Worm (Caenorhabditis elegans) whole organism, L4 larva: ENCODE measurements around the gene ZK829.1.

Experiments used
- F37D6.2 ChIP-seq: sonication (generic microtip); optimal IDR thresholded peaks from 2 replicates; lab custom pipeline; 2016; ENCODE audit warnings: mild to moderate bottlenecking, missing genetic modification characterization, missing compliant biosample characterization
- F49E8.2 ChIP-seq: sonication (generic microtip); optimal IDR thresholded peaks from 2 replicates; lab custom pipeline; 2016; ENCODE audit warnings: missing compliant biosample characterization, mild to moderate bottlenecking, missing genetic modification characterization, borderline replicate concordance
- R02D3.7 ChIP-seq: fragments of 150-350 bp; sonication (generic microtip); optimal IDR thresholded peaks from 3 replicates; lab custom pipeline; 2014; ENCODE audit warnings: missing biosample characterization, missing genetic modification characterization
- T20F7.1 ChIP-seq: fragments of 200-800 bp; sonication (Bioruptor generic); optimal IDR thresholded peaks from 2 replicates; lab custom pipeline; 2018; ENCODE audit warnings: mild to moderate bottlenecking, missing genetic modification characterization, missing compliant biosample characterization
- T26A8.4 ChIP-seq: fragments of 200-800 bp; sonication (Bioruptor generic); IDR thresholded peaks from 2 replicates; pipeline ENCODE4 v1.3.6; 2022; ENCODE audit warnings: missing genetic modification characterization, missing compliant biosample characterization
- Y105C5A.15 ChIP-seq: fragments of 200-800 bp; sonication (Bioruptor generic); IDR thresholded peaks from 2 replicates; pipeline ENCODE4 v1.3.6; 2022; ENCODE audit warnings: missing genetic modification characterization, missing compliant biosample characterization
- aly-2 ChIP-seq: sonication (generic microtip); optimal IDR thresholded peaks from 2 replicates; lab custom pipeline; 2018; ENCODE audit warnings: missing biosample characterization, missing genetic modification characterization
- arid-1 ChIP-seq: fragments of 200-800 bp; sonication (Bioruptor generic); conservative IDR thresholded peaks from 2 replicates; pipeline ENCODE4 v1.3.6; 2022; ENCODE audit warnings: missing genetic modification reagents, missing genetic modification characterization, missing compliant biosample characterization
- ceh-28 ChIP-seq: fragments of 150-350 bp; optimal IDR thresholded peaks from 2 replicates; lab custom pipeline; 2014; ENCODE audit warnings: missing biosample characterization, missing genetic modification reagents, missing genetic modification characterization
- ceh-32 ChIP-seq: sonication (generic microtip); optimal IDR thresholded peaks from 2 replicates; lab custom pipeline; 2016; ENCODE audit warnings: mild to moderate bottlenecking, missing genetic modification characterization, missing compliant biosample characterization; ENCODE audit not compliant: poor library complexity
- ceh-62 ChIP-seq: sonication (generic microtip); optimal IDR thresholded peaks from 2 replicates; lab custom pipeline; 2017; ENCODE audit warnings: missing biosample characterization, missing genetic modification characterization
- ceh-82 ChIP-seq: sonication (generic microtip); optimal IDR thresholded peaks from 2 replicates; lab custom pipeline; 2017; ENCODE audit warnings: missing biosample characterization, missing genetic modification characterization
- cey-2 ChIP-seq: sonication (generic microtip); optimal IDR thresholded peaks from 3 replicates; lab custom pipeline; 2017; ENCODE audit warnings: missing genetic modification characterization, mild to moderate bottlenecking, missing compliant biosample characterization, antibody characterized with exemption, borderline replicate concordance; ENCODE audit not compliant: insufficient read depth
- daf-16 ChIP-seq, 3 experiments: sonication (generic microtip); optimal IDR thresholded peaks; 2 replicates each; lab custom pipeline; 2016 to 2017; ENCODE audit warnings: missing genetic modification characterization in 3 of 3, missing genetic modification reagents in 3 of 3, mild to moderate bottlenecking in 2 of 3, missing compliant biosample characterization in 2 of 3, missing biosample characterization in 1 of 3, moderate library complexity in 1 of 3
- dmd-6 ChIP-seq: fragments of 200-800 bp; sonication (Bioruptor generic); IDR thresholded peaks from 2 replicates; pipeline ENCODE4 v1.3.6; 2022; ENCODE audit warnings: missing genetic modification reagents, missing genetic modification characterization, missing compliant biosample characterization
- dmd-8 ChIP-seq: fragments of 200-800 bp; sonication (Bioruptor generic); IDR thresholded peaks from 2 replicates; pipeline ENCODE4 v1.3.6; 2022; ENCODE audit warnings: missing genetic modification characterization, missing compliant biosample characterization
- dmd-9 ChIP-seq: fragments of 200-800 bp; sonication (Bioruptor generic); IDR thresholded peaks from 2 replicates; pipeline ENCODE4 v1.3.6; 2022; ENCODE audit warnings: missing genetic modification reagents, missing genetic modification characterization, missing compliant biosample characterization
- dve-1 ChIP-seq: sonication (generic microtip); optimal IDR thresholded peaks from 2 replicates; lab custom pipeline; 2017; ENCODE audit warnings: antibody characterized with exemption, mild to moderate bottlenecking, missing genetic modification characterization, missing compliant biosample characterization; ENCODE audit not compliant: insufficient read depth
- egl-27 ChIP-seq: sonication (generic microtip); optimal IDR thresholded peaks from 3 replicates; lab custom pipeline; 2017; ENCODE audit warnings: missing biosample characterization, missing genetic modification reagents, missing genetic modification characterization
- fos-1 ChIP-seq: fragments of 150-350 bp; optimal IDR thresholded peaks from 2 replicates; lab custom pipeline; 2014; ENCODE audit warnings: missing biosample characterization, missing genetic modification characterization
- hlh-11 ChIP-seq: fragments of 200-800 bp; sonication (Bioruptor generic); optimal IDR thresholded peaks from 2 replicates; lab custom pipeline; 2018; ENCODE audit warnings: mild to moderate bottlenecking, missing genetic modification characterization, missing compliant biosample characterization
- jun-1 ChIP-seq: fragments of 150-350 bp; optimal IDR thresholded peaks from 2 replicates; lab custom pipeline; 2014; ENCODE audit warnings: missing biosample characterization, missing genetic modification reagents, missing genetic modification characterization
- lin-15B ChIP-seq: fragments of 150-350 bp; sonication (generic microtip); optimal IDR thresholded peaks from 3 replicates; lab custom pipeline; 2014; ENCODE audit warnings: missing biosample characterization, missing genetic modification characterization
- lin-38 ChIP-seq: fragments of 200-800 bp; sonication (Bioruptor generic); IDR thresholded peaks from 2 replicates; pipeline ENCODE4 v1.3.6; 2022; ENCODE audit warnings: missing genetic modification reagents, missing genetic modification characterization, missing compliant biosample characterization
- lin-39 ChIP-seq: fragments of 150-350 bp; optimal IDR thresholded peaks from 2 replicates; lab custom pipeline; 2014; ENCODE audit warnings: missing biosample characterization, missing genetic modification reagents, missing genetic modification characterization
- lir-3 ChIP-seq: sonication (generic microtip); optimal IDR thresholded peaks from 2 replicates; lab custom pipeline; 2016; ENCODE audit warnings: mild to moderate bottlenecking, missing genetic modification characterization, missing compliant biosample characterization
- madf-9 ChIP-seq: fragments of 200-800 bp; sonication (Bioruptor generic); conservative IDR thresholded peaks from 2 replicates; pipeline ENCODE4 v1.3.6; 2022; ENCODE audit warnings: missing genetic modification reagents, missing genetic modification characterization, missing compliant biosample characterization
- mdt-29 ChIP-seq: fragments of 200-800 bp; sonication (Bioruptor generic); IDR thresholded peaks from 2 replicates; pipeline ENCODE4 v1.3.6; 2022; ENCODE audit warnings: missing genetic modification reagents, missing genetic modification characterization, missing compliant biosample characterization
- mep-1 ChIP-seq: fragments of 150-350 bp; sonication (generic microtip); optimal IDR thresholded peaks from 3 replicates; lab custom pipeline; 2014; ENCODE audit warnings: missing biosample characterization, missing genetic modification characterization
- mes-2 ChIP-seq: sonication (generic microtip); optimal IDR thresholded peaks from 2 replicates; lab custom pipeline; 2016; ENCODE audit warnings: missing genotype, mild to moderate bottlenecking, missing genetic modification characterization, missing compliant biosample characterization; ENCODE audit not compliant: poor library complexity, severe bottlenecking
- nhr-10 ChIP-seq: fragments of 150-350 bp; optimal IDR thresholded peaks from 2 replicates; lab custom pipeline; 2014; ENCODE audit warnings: missing biosample characterization, missing genetic modification characterization
- nhr-102 ChIP-seq: sonication (generic microtip); optimal IDR thresholded peaks from 2 replicates; lab custom pipeline; 2016; ENCODE audit warnings: mild to moderate bottlenecking, missing genetic modification characterization, moderate library complexity, missing compliant biosample characterization
- nhr-111 ChIP-seq: fragments of 200-800 bp; sonication (Bioruptor generic); optimal IDR thresholded peaks from 2 replicates; lab custom pipeline; 2018; ENCODE audit warnings: mild to moderate bottlenecking, missing genetic modification characterization, missing compliant biosample characterization
- nhr-237 ChIP-seq: sonication (generic microtip); optimal IDR thresholded peaks from 2 replicates; lab custom pipeline; 2017; ENCODE audit warnings: missing biosample characterization, missing genetic modification characterization
- nhr-28 ChIP-seq: fragments of 150-350 bp; optimal IDR thresholded peaks from 2 replicates; lab custom pipeline; 2014; ENCODE audit warnings: missing biosample characterization, missing genetic modification characterization
- nhr-48 ChIP-seq: sonication (generic microtip); optimal IDR thresholded peaks from 2 replicates; lab custom pipeline; 2016; ENCODE audit warnings: mild to moderate bottlenecking, missing genetic modification characterization, missing compliant biosample characterization
- pha-4 ChIP-seq, 2 experiments: fragments of 150-350 bp in 1 of 2; fragments of 200-800 bp in 1 of 2; sonication (Bioruptor generic) in 1 of 2; IDR thresholded peaks in 1 of 2; optimal IDR thresholded peaks in 1 of 2; 2 replicates each; pipeline versions ENCODE4 v1.3.6 to Lab custom; 2014 to 2022; ENCODE audit warnings: missing genetic modification characterization in 2 of 2, missing genetic modification reagents in 2 of 2, missing biosample characterization in 1 of 2, missing compliant biosample characterization in 1 of 2
- php-3 ChIP-seq: fragments of 200-800 bp; sonication (Bioruptor generic); IDR thresholded peaks from 2 replicates; pipeline ENCODE4 v1.3.6; 2022; ENCODE audit warnings: missing genetic modification reagents, missing genetic modification characterization, missing compliant biosample characterization
- pqm-1 ChIP-seq: sonication (generic microtip); optimal IDR thresholded peaks from 2 replicates; lab custom pipeline; 2017; ENCODE audit warnings: missing biosample characterization, missing genetic modification characterization
- sdz-12 ChIP-seq: fragments of 200-800 bp; sonication (Bioruptor generic); optimal IDR thresholded peaks from 2 replicates; lab custom pipeline; 2018; ENCODE audit warnings: mild to moderate bottlenecking, missing genetic modification characterization, missing compliant biosample characterization
- skn-1 ChIP-seq: fragments of 150-350 bp; optimal IDR thresholded peaks from 2 replicates; lab custom pipeline; 2014; ENCODE audit warnings: missing biosample characterization, missing genetic modification characterization
- snpc-4 ChIP-seq: fragments of 150-350 bp; optimal IDR thresholded peaks from 2 replicates; lab custom pipeline; 2014; ENCODE audit warnings: missing biosample characterization, missing genetic modification characterization
- tag-97 ChIP-seq: fragments of 200-800 bp; sonication (Bioruptor generic); IDR thresholded peaks from 2 replicates; pipeline ENCODE4 v1.3.6; 2022; ENCODE audit warnings: missing genetic modification characterization, missing compliant biosample characterization
- unc-62 ChIP-seq, 3 experiments: fragments of 150-350 bp in 1 of 3; sonication (generic microtip); optimal IDR thresholded peaks in 2 of 3; peaks in 1 of 3; 1 replicate in 1 of 3; 2 replicates in 2 of 3; lab custom pipeline; 2014 to 2017; ENCODE audit warnings: missing biosample characterization in 3 of 3, missing genetic modification characterization in 3 of 3, missing genetic modification reagents in 3 of 3, missing genotype in 1 of 3
- vab-7 ChIP-seq: fragments of 200-800 bp; sonication (Bioruptor generic); IDR thresholded peaks from 2 replicates; pipeline ENCODE4 v1.3.6; 2022; ENCODE audit warnings: missing genetic modification reagents, missing genetic modification characterization, missing compliant biosample characterization
- zfp-2 ChIP-seq: sonication (generic microtip); optimal IDR thresholded peaks from 2 replicates; lab custom pipeline; 2016; ENCODE audit warnings: mild to moderate bottlenecking, missing genetic modification characterization, missing compliant biosample characterization
- zfp-3 ChIP-seq: fragments of 200-800 bp; sonication (Bioruptor generic); conservative IDR thresholded peaks from 2 replicates; pipeline ENCODE4 v1.3.6; 2022; ENCODE audit warnings: missing genetic modification reagents, missing genetic modification characterization, missing compliant biosample characterization
- zip-2 ChIP-seq: fragments of 150-350 bp; optimal IDR thresholded peaks from 2 replicates; lab custom pipeline; 2014; ENCODE audit warnings: missing biosample characterization, missing genetic modification characterization

ZK829.1 gene

DNA sequence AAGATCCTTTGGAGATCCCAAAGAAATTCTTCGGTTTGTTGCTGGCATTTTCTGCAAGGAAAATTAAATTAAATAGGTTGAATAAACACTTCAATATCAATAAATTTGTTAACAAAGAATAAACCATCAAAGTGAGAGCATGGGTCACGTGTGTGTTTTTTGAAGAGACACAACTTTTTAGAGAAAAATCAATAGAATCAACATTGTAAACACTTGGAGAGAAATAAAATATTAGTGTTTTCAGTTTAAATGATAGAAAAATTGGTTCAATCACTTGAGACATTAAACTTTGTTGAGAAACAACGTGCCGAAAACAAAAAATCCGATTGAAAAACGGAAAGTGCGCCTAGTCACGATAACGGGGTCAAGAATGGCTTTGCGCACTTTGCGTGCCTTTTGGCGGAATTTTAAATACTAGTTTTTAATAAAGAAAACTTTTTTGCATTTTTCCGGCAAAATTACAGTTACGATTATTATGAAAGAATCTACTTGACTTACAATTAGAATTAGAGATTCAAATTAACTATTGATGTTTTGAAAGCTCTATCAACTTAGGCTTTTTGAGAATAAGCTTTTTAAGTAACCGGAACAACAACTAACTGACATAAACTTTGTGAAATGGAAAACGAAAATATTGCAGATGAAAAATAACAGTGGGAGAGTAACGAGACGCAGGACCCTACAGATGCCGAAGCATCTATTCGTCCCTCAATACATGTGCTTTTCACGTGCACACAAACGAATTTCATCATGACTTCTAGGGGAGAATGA lies 19.5 kb upstream of the ZK829.1 start, which contains the start of gene ZK829.7 (continued):
- no peak for TF ChIP-seq lin-15B
- no peak for TF ChIP-seq ceh-62 (tag; lab: Kevin White, UChicago)
- no peak for TF ChIP-seq lin-39
- no peak for TF ChIP-seq snpc-4 (tag; lab: Kevin White, UChicago)
- no peak for TF ChIP-seq dmd-8 (GFP tag; lab: Robert Waterston, UW)
- TF ChIP-seq mes-2 (tag; lab: Kevin White, UChicago): no peak
- no peak for TF ChIP-seq vab-7 (GFP tag; lab: Robert Waterston, UW)
- TF ChIP-seq zip-2 (tag; lab: Kevin White, UChicago): no peak
- TF ChIP-seq dmd-6: peak; percentile 33
- peak; percentile 53 for TF ChIP-seq nhr-102 (tag; lab: Kevin White, UChicago)
- no peak for TF ChIP-seq pqm-1
- peak; percentile 57 for TF ChIP-seq nhr-28 (tag; lab: Kevin White, UChicago)
- TF ChIP-seq pha-4 (GFP tag; IDR thresholded peaks at IDR 0.05; lab: Robert Waterston, UW): peak; percentile 25; the same call in 1 of the 2 replicates
- TF ChIP-seq pha-4 (tag; optimal IDR thresholded peaks at IDR 0.05; lab: Kevin White, UChicago): peak; percentile 66
- TF ChIP-seq daf-16 (GFP tag; optimal IDR thresholded peaks at IDR 0.05; lab: Kevin White, UChicago): peak in 1 of 2 experiments; percentile 62
- no peak for TF ChIP-seq daf-16 (tag; optimal IDR thresholded peaks at IDR 0.05; lab: Kevin White, UChicago)
- TF ChIP-seq jun-1 (tag; lab: Kevin White, UChicago): peak; percentile 44
- TF ChIP-seq ceh-82 (tag; lab: Kevin White, UChicago): no peak
- peak; percentile 54 for TF ChIP-seq hlh-11 (tag; lab: Kevin White, UChicago)
- no peak for TF ChIP-seq F49E8.2 (tag; lab: Kevin White, UChicago)
- TF ChIP-seq dve-1 (tag; lab: Kevin White, UChicago): peak; percentile 49
- no peak; the same call in 1 of the 2 replicates for TF ChIP-seq lin-38 (GFP tag; lab: Robert Waterston, UW)
- no peak for TF ChIP-seq egl-27 (tag; lab: Kevin White, UChicago)
- no peak for TF ChIP-seq cey-2 (tag; lab: Kevin White, UChicago)
- no peak for TF ChIP-seq mdt-29 (GFP tag; lab: Robert Waterston, UW)
- peak; percentile 43 for TF ChIP-seq F37D6.2 (tag; lab: Kevin White, UChicago)
- no peak for TF ChIP-seq nhr-10 (tag; lab: Kevin White, UChicago)
- no peak for TF ChIP-seq aly-2
- TF ChIP-seq zfp-2: no peak
- no peak for TF ChIP-seq lir-3
- TF ChIP-seq skn-1 (tag; lab: Kevin White, UChicago): no peak
- no peak for TF ChIP-seq zfp-3 (GFP tag; lab: Robert Waterston, UW)
- no peak for TF ChIP-seq nhr-237
- TF ChIP-seq php-3 (GFP tag; lab: Robert Waterston, UW): no peak
- TF ChIP-seq unc-62 (GFP tag; optimal IDR thresholded peaks at IDR 0.05 in 1 of 2; lab: Kevin White, UChicago): peak in 1 of 2 experiments; percentile 96
- TF ChIP-seq unc-62 (tag; optimal IDR thresholded peaks at IDR 0.05; lab: Kevin White, UChicago): no peak
- no peak for TF ChIP-seq mep-1
- no peak for TF ChIP-seq tag-97 (GFP tag; lab: Robert Waterston, UW)
- TF ChIP-seq arid-1: 0 out of 2 replicates have a peak, but pooled peaks have one; percentile 21
- TF ChIP-seq R02D3.7: no peak
- TF ChIP-seq ceh-28: no peak
- TF ChIP-seq madf-9 (GFP tag; lab: Robert Waterston, UW): no peak
- peak; percentile 11 for TF ChIP-seq ceh-32
- no peak for TF ChIP-seq nhr-111 (GFP tag; lab: Kevin White, UChicago)
- peak; percentile 52; the same call in 1 of the 2 replicates for TF ChIP-seq T26A8.4 (GFP tag; lab: Robert Waterston, UW)
- no peak for TF ChIP-seq sdz-12 (GFP tag; lab: Kevin White, UChicago)
- TF ChIP-seq nhr-48 (tag; lab: Kevin White, UChicago): peak; percentile 53
- TF ChIP-seq fos-1 (tag; lab: Kevin White, UChicago): no peak
- TF ChIP-seq T20F7.1 (GFP tag; lab: Kevin White, UChicago): peak; percentile 55
- TF ChIP-seq Y105C5A.15 (GFP tag; lab: Robert Waterston, UW): no peak
- no peak for TF ChIP-seq dmd-9
